Fruit fly (Drosophila melanogaster) S2 (cell line): ENCODE data around the gene CG9570.

ENCODE experiments used
- CG8478 ChIP-seq: fragments of >200 bp; optimal IDR thresholded peaks from 2 replicates; lab custom pipeline; 2018
- CTCF ChIP-seq, 2 experiments: fragments of >200 bp; optimal IDR thresholded peaks; 2 replicates each; lab custom pipeline; 2018

DNA sequence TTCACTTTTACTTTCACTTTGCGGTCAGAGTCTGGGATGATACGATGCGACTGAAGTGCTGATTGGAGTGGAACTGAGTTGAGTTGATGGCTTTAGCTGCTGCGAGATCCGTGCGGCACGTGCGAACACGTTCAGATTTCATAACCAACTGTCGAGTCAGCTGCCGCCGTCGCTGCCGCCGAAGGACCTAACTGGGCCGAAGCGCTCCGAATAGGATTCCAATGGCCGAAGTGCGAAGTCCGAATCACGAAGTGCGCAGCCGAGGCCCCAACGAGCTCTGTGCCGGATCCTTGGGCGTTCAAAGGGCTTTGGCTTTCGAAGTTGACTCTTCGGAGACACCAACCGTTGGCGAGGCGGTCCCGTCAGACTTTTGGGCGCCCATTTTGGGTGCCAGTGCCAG lies 11.5 kb downstream of the CG9570 start, which contains the start of gene Dop2R:
- no peak for TF ChIP-seq CTCF (optimal IDR thresholded peaks at IDR 0.05; lab: Kevin White, UChicago)
- no peak for TF ChIP-seq CG8478
